Worm (Caenorhabditis elegans) whole organism, L4 larva: Measurements from ENCODE around the gene set-8.

Experiments
- F10B5.3 ChIP-seq: sonication (generic microtip); optimal IDR thresholded peaks from 2 replicates; lab custom pipeline; 2016; ENCODE audit warnings: mild to moderate bottlenecking, missing genetic modification characterization, missing compliant biosample characterization
- F26F4.8 ChIP-seq: fragments of 200-800 bp; sonication (Bioruptor generic); conservative IDR thresholded peaks from 2 replicates; pipeline ENCODE4 v1.3.6; 2022; ENCODE audit warnings: missing genetic modification characterization, missing compliant biosample characterization
- T20F7.1 ChIP-seq: fragments of 200-800 bp; sonication (Bioruptor generic); optimal IDR thresholded peaks from 2 replicates; lab custom pipeline; 2018; ENCODE audit warnings: mild to moderate bottlenecking, missing genetic modification characterization, missing compliant biosample characterization
- ZK337.2 ChIP-seq: fragments of 200-800 bp; sonication (Bioruptor generic); IDR thresholded peaks from 2 replicates; pipeline ENCODE4 v1.3.6; 2022; ENCODE audit warnings: missing genetic modification reagents, missing genetic modification characterization, missing compliant biosample characterization
- aha-1 ChIP-seq: fragments of 150-350 bp; peaks from one replicate; lab custom pipeline; 2014; ENCODE audit warnings: missing biosample characterization, missing genetic modification characterization
- ama-1 ChIP-seq: fragments of 150-350 bp; optimal IDR thresholded peaks from 2 replicates; lab custom pipeline; 2014; ENCODE audit warnings: inconsistent platforms, mixed read lengths
- ceh-20 ChIP-seq: fragments of 200-800 bp; sonication (Bioruptor generic); IDR thresholded peaks from 2 replicates; pipeline ENCODE4 v1.3.6; 2022; ENCODE audit warnings: missing genetic modification reagents, missing genetic modification characterization, missing compliant biosample characterization
- ceh-32 ChIP-seq: sonication (generic microtip); optimal IDR thresholded peaks from 2 replicates; lab custom pipeline; 2016; ENCODE audit warnings: mild to moderate bottlenecking, missing genetic modification characterization, missing compliant biosample characterization; ENCODE audit not compliant: poor library complexity
- ctbp-1 ChIP-seq: fragments of 200-800 bp; sonication (Bioruptor generic); IDR thresholded peaks from 2 replicates; pipeline ENCODE4 v1.3.6; 2022; ENCODE audit warnings: missing genetic modification reagents, missing genetic modification characterization, missing compliant biosample characterization
- daf-12 ChIP-seq: fragments of 150-350 bp; optimal IDR thresholded peaks from 2 replicates; lab custom pipeline; 2014; ENCODE audit warnings: missing biosample characterization, missing genetic modification reagents, missing genetic modification characterization
- daf-8 ChIP-seq: fragments of 200-800 bp; sonication (Bioruptor generic); IDR thresholded peaks from 2 replicates; pipeline ENCODE4 v1.3.6; 2022; ENCODE audit warnings: missing genetic modification characterization, missing compliant biosample characterization
- dpl-1 ChIP-seq: fragments of 150-350 bp; optimal IDR thresholded peaks from 2 replicates; lab custom pipeline; 2014; ENCODE audit warnings: missing biosample characterization, missing genetic modification reagents, missing genetic modification characterization
- egl-27 ChIP-seq: sonication (generic microtip); optimal IDR thresholded peaks from 3 replicates; lab custom pipeline; 2017; ENCODE audit warnings: missing biosample characterization, missing genetic modification reagents, missing genetic modification characterization
- hif-1 ChIP-seq, 2 experiments: sonication (generic microtip); optimal IDR thresholded peaks; 2 replicates each; lab custom pipeline; 2016 to 2017; ENCODE audit warnings: missing compliant biosample characterization in 2 of 2, missing genetic modification characterization in 2 of 2, missing genetic modification reagents in 2 of 2, missing genotype in 2 of 2, mild to moderate bottlenecking in 1 of 2
- hlh-11 ChIP-seq: fragments of 200-800 bp; sonication (Bioruptor generic); optimal IDR thresholded peaks from 2 replicates; lab custom pipeline; 2018; ENCODE audit warnings: mild to moderate bottlenecking, missing genetic modification characterization, missing compliant biosample characterization
- hlh-30 ChIP-seq: sonication (generic microtip); optimal IDR thresholded peaks from 2 replicates; lab custom pipeline; 2017; ENCODE audit warnings: antibody characterized with exemption, mild to moderate bottlenecking, missing genetic modification characterization, missing compliant biosample characterization; ENCODE audit not compliant: insufficient read depth
- hmg-1.1 ChIP-seq: fragments of 200-800 bp; sonication (Bioruptor generic); IDR thresholded peaks from 2 replicates; pipeline ENCODE4 v1.3.6; 2022; ENCODE audit warnings: missing genetic modification reagents, missing genetic modification characterization, missing compliant biosample characterization
- lin-1 ChIP-seq: fragments of 200-800 bp; sonication (Bioruptor generic); IDR thresholded peaks from 2 replicates; pipeline ENCODE4 v1.3.6; 2022; ENCODE audit warnings: missing genetic modification reagents, missing genetic modification characterization, missing compliant biosample characterization
- lsy-2 ChIP-seq, 2 experiments: fragments of 150-350 bp in 1 of 2; sonication (generic microtip) in 1 of 2; optimal IDR thresholded peaks; 2 replicates each; lab custom pipeline; 2014 to 2017; ENCODE audit warnings: missing biosample characterization in 2 of 2, missing genetic modification characterization in 2 of 2
- mdl-1 ChIP-seq, 2 experiments: fragments of 150-350 bp in 1 of 2; sonication (generic microtip) in 1 of 2; optimal IDR thresholded peaks; 2 replicates each; lab custom pipeline; 2014 to 2017; ENCODE audit warnings: missing biosample characterization in 2 of 2, missing genetic modification characterization in 2 of 2
- mep-1 ChIP-seq: fragments of 150-350 bp; sonication (generic microtip); optimal IDR thresholded peaks from 3 replicates; lab custom pipeline; 2014; ENCODE audit warnings: missing biosample characterization, missing genetic modification characterization
- mes-2 ChIP-seq: sonication (generic microtip); optimal IDR thresholded peaks from 2 replicates; lab custom pipeline; 2016; ENCODE audit warnings: missing genotype, mild to moderate bottlenecking, missing genetic modification characterization, missing compliant biosample characterization; ENCODE audit not compliant: poor library complexity, severe bottlenecking
- nhr-10 ChIP-seq: fragments of 150-350 bp; optimal IDR thresholded peaks from 2 replicates; lab custom pipeline; 2014; ENCODE audit warnings: missing biosample characterization, missing genetic modification characterization
- nhr-102 ChIP-seq: sonication (generic microtip); optimal IDR thresholded peaks from 2 replicates; lab custom pipeline; 2016; ENCODE audit warnings: mild to moderate bottlenecking, missing genetic modification characterization, moderate library complexity, missing compliant biosample characterization
- nhr-111 ChIP-seq: fragments of 200-800 bp; sonication (Bioruptor generic); optimal IDR thresholded peaks from 2 replicates; lab custom pipeline; 2018; ENCODE audit warnings: mild to moderate bottlenecking, missing genetic modification characterization, missing compliant biosample characterization
- nhr-6 ChIP-seq: fragments of 150-350 bp; optimal IDR thresholded peaks from 2 replicates; lab custom pipeline; 2014; ENCODE audit warnings: missing biosample characterization, missing genetic modification characterization
- nhr-76 ChIP-seq: fragments of 150-350 bp; optimal IDR thresholded peaks from 2 replicates; lab custom pipeline; 2014; ENCODE audit warnings: missing biosample characterization, missing genetic modification characterization
- nhr-77 ChIP-seq: fragments of 150-350 bp; optimal IDR thresholded peaks from 2 replicates; lab custom pipeline; 2014; ENCODE audit warnings: missing biosample characterization, missing genetic modification characterization
- rbr-2 ChIP-seq: sonication (generic microtip); optimal IDR thresholded peaks from 2 replicates; lab custom pipeline; 2016; ENCODE audit warnings: missing genotype, missing genetic modification characterization, missing compliant biosample characterization
- saeg-2 ChIP-seq: fragments of 200-800 bp; sonication (Bioruptor generic); IDR thresholded peaks from 2 replicates; pipeline ENCODE4 v1.3.6; 2022; ENCODE audit warnings: missing genetic modification reagents, missing genetic modification characterization, missing compliant biosample characterization
- snpc-1.2 ChIP-seq: fragments of 200-800 bp; sonication (Bioruptor generic); IDR thresholded peaks from 2 replicates; pipeline ENCODE4 v1.3.6; 2022; ENCODE audit warnings: missing genetic modification reagents, missing genetic modification characterization, missing compliant biosample characterization
- spr-1 ChIP-seq: sonication (generic microtip); optimal IDR thresholded peaks from 2 replicates; lab custom pipeline; 2016; ENCODE audit warnings: mild to moderate bottlenecking, missing genetic modification characterization, missing compliant biosample characterization
- unc-62 ChIP-seq, 3 experiments: fragments of 150-350 bp in 1 of 3; sonication (generic microtip); optimal IDR thresholded peaks in 2 of 3; peaks in 1 of 3; 1 replicate in 1 of 3; 2 replicates in 2 of 3; lab custom pipeline; 2014 to 2017; ENCODE audit warnings: missing biosample characterization in 3 of 3, missing genetic modification characterization in 3 of 3, missing genetic modification reagents in 3 of 3, missing genotype in 1 of 3
- zfp-3 ChIP-seq: fragments of 200-800 bp; sonication (Bioruptor generic); conservative IDR thresholded peaks from 2 replicates; pipeline ENCODE4 v1.3.6; 2022; ENCODE audit warnings: missing genetic modification reagents, missing genetic modification characterization, missing compliant biosample characterization
- zip-11 ChIP-seq: fragments of 200-800 bp; sonication (Bioruptor generic); IDR thresholded peaks from 2 replicates; pipeline ENCODE4 v1.3.6; 2022; ENCODE audit warnings: missing genetic modification characterization, missing compliant biosample characterization
- zip-2 ChIP-seq: fragments of 150-350 bp; optimal IDR thresholded peaks from 2 replicates; lab custom pipeline; 2014; ENCODE audit warnings: missing biosample characterization, missing genetic modification characterization
- ztf-11 ChIP-seq: fragments of 150-350 bp; optimal IDR thresholded peaks from 2 replicates; lab custom pipeline; 2014; ENCODE audit warnings: missing biosample characterization, missing genetic modification characterization

The set-8 gene

ce11 chrX:13477356-13477755 lies 30.8 kb downstream of the set-8 start, which contains the start of gene efn-3:
TSS of gene efn-3 (minus strand) at chrX:13477456.
- TF ChIP-seq hif-1 (tag; optimal IDR thresholded peaks at IDR 0.05; lab: Kevin White, UChicago) (no peak), egl-27 (no peak), zfp-3 (GFP tag; lab: Robert Waterston, UW) (no peak), zip-2 (no peak), nhr-77 (tag; lab: Kevin White, UChicago) (no peak), lsy-2 (tag; optimal IDR thresholded peaks at IDR 0.05; lab: Kevin White, UChicago) (no peak), unc-62 (GFP tag; optimal IDR thresholded peaks at IDR 0.05 in 1 of 2; lab: Kevin White, UChicago) (no peak), unc-62 (tag; optimal IDR thresholded peaks at IDR 0.05; lab: Kevin White, UChicago) (no peak), nhr-10 (tag; lab: Kevin White, UChicago) (no peak), snpc-1.2 (no peak), mes-2 (tag; lab: Kevin White, UChicago) (no peak), lin-1 (GFP tag; lab: Robert Waterston, UW) (no peak), nhr-102 (no peak), hlh-11 (tag; lab: Kevin White, UChicago) (no peak), nhr-6 (tag; lab: Kevin White, UChicago) (no peak), daf-8 (GFP tag; lab: Robert Waterston, UW) (no peak), ztf-11 (tag; lab: Kevin White, UChicago) (no peak), mep-1 (tag; lab: Kevin White, UChicago) (no peak), nhr-76 (tag; lab: Kevin White, UChicago) (no peak)

- TF ChIP-seq aha-1 (tag; lab: Kevin White, UChicago) (peak; percentile 66), dpl-1 (GFP tag; lab: Kevin White, UChicago) (no peak)
- TF ChIP-seq, all 104 proteins: peak for 1
These were observed 35.2 kb downstream of the set-8 start, which contains the start of gene srd-50 for ce11 chrX:13481704-13482103. TSS of gene srd-50 (minus strand) at chrX:13481804.

- no peak for TF ChIP-seq nhr-77 (tag; lab: Kevin White, UChicago)
- TF ChIP-seq lin-1 (GFP tag; lab: Robert Waterston, UW), result no peak
- no peak for TF ChIP-seq saeg-2 (GFP tag; lab: Robert Waterston, UW)
- no peak for TF ChIP-seq ceh-20 (GFP tag; lab: Robert Waterston, UW)
- no peak for TF ChIP-seq nhr-111
- TF ChIP-seq daf-12, result no peak
- TF ChIP-seq mdl-1 (tag; optimal IDR thresholded peaks at IDR 0.05; lab: Kevin White, UChicago), result no peak
- TF ChIP-seq spr-1 (tag; lab: Kevin White, UChicago), result no peak
- TF ChIP-seq egl-27, result no peak
- no peak for TF ChIP-seq hlh-30 (tag; lab: Kevin White, UChicago)
- no peak for TF ChIP-seq F10B5.3 (tag; lab: Kevin White, UChicago)
- TF ChIP-seq ZK337.2 (GFP tag; lab: Robert Waterston, UW), result no peak
- no peak for TF ChIP-seq daf-8 (GFP tag; lab: Robert Waterston, UW)
- no peak for TF ChIP-seq ama-1
- no peak for TF ChIP-seq F26F4.8 (GFP tag; lab: Robert Waterston, UW)
- no peak for TF ChIP-seq mes-2 (tag; lab: Kevin White, UChicago)
- no peak for TF ChIP-seq ceh-32
- TF ChIP-seq zip-11 (GFP tag; lab: Robert Waterston, UW), result no peak
These were observed 38.3 kb downstream of the set-8 start, which contains the start of gene srd-51 for ce11 chrX:13484813-13485212. TSS of gene srd-51 (minus strand) at chrX:13484913.

DNA sequence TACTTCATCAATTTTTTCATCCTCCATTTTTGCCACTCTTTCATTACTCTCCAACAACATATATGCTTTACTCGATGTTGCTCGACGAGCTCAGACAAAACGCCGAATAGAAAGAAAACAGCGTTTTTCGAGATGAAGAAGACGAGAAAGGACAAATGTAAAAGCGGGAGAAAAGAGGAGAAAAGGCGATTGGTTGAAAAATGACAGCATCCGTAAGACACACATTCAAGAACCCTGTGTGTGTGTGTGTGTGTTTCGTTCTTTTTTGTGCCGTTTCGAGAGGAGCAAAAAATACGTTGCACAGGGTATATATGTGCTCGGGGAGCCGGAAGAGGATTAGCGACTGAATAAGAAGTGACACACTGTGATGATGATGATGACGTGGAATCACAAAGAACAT lies 47.2 kb downstream of the set-8 start:
- TF ChIP-seq rbr-2 (tag; lab: Kevin White, UChicago), result no peak
- TF ChIP-seq hmg-1.1 (GFP tag; lab: Robert Waterston, UW), result peak; percentile 46; the same call in 1 of the 2 replicates
- TF ChIP-seq unc-62 (GFP tag; optimal IDR thresholded peaks at IDR 0.05 in 1 of 2; lab: Kevin White, UChicago), result peak in 1 of 2 experiments; percentile 96
- no peak for TF ChIP-seq unc-62 (tag; optimal IDR thresholded peaks at IDR 0.05; lab: Kevin White, UChicago)
- TF ChIP-seq ctbp-1 (GFP tag; lab: Robert Waterston, UW), result 0 out of 2 replicates have a peak, but pooled peaks have one; percentile 20
- no peak for TF ChIP-seq T20F7.1
